Worm (Caenorhabditis elegans): ENCODE measurements around the gene ZK1290.15.

DNA sequence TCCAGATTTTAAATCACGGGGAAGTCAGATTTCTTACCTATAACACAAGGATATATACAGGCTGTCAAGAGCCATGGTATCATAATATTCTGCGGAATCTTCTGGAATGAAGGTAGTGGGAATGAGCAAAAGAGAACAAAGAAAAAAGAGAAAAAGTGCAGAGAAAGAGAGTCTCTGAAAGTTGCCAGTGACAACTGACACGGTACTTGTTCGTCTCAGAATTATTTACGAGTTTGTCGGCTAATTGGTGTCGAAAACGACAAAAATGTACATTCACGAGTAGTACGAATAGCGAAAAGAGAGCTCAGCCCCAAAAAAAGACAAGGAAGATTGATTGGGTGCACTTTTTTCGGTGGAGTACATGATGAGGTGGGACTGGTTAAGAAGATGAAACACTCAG is 40.4 kb upstream of the ZK1290.15 start, which contains the start of gene cah-2:
- no peak for TF ChIP-seq hmg-4 (GFP tag; optimal IDR thresholded peaks at IDR 0.05)
- no peak for TF ChIP-seq aly-1 (tag; optimal IDR thresholded peaks at IDR 0.05)
- no peak for TF ChIP-seq tra-4 (tag; optimal IDR thresholded peaks at IDR 0.05)

All from whole organism, early embryonic.